Fruit fly (Drosophila melanogaster): ENCODE measurements around the gene CG7519.

DNA sequence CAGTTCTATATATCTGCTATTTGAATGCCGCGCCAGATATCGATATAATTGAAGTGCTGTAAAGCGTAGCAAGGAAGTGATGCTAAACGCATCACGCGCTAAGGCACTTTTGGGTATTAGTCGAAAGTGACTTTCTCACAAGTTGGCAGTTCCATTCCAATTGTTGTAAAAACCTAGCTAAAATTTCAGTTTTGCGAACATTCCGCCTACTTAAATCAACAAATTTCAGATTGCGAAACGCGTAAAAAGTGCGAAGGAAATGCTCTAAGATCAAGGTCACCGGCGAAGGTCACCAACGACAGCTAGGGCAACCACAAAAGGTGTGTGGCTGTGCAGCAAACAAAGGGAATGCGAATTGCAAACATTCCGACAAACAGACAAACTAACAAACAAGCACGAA, 47.2 kb upstream of the CG7519 start, which contains the start of gene Syx7:
- TF ChIP-seq fd96Ca (GFP tag; IDR thresholded peaks at IDR 0.05), result no peak
- no peak for TF ChIP-seq gl (tag; optimal IDR thresholded peaks at IDR 0.05)
- no peak for TF ChIP-seq CG34367 (tag; optimal IDR thresholded peaks at IDR 0.05)
- no peak for TF ChIP-seq EcR (GFP tag; optimal IDR thresholded peaks at IDR 0.05)
- TF ChIP-seq CG8301 (tag; optimal IDR thresholded peaks at IDR 0.05), result no peak
- no peak for TF ChIP-seq CG12605 (GFP tag; IDR thresholded peaks at IDR 0.05)
